Worm (Caenorhabditis elegans) whole organism, L4/young adult: Measurements from ENCODE around the gene gyf-1.

Experiments
- W03F9.2 ChIP-seq: fragments of 150-350 bp; optimal IDR thresholded peaks from 2 replicates; lab custom pipeline; 2014; ENCODE audit warnings: missing biosample characterization, missing genetic modification characterization
- him-1 ChIP-seq: sonication (generic microtip); optimal IDR thresholded peaks from 2 replicates; lab custom pipeline; 2016; ENCODE audit warnings: missing genotype, missing genetic modification reagents, missing genetic modification characterization, missing compliant biosample characterization

DNA sequence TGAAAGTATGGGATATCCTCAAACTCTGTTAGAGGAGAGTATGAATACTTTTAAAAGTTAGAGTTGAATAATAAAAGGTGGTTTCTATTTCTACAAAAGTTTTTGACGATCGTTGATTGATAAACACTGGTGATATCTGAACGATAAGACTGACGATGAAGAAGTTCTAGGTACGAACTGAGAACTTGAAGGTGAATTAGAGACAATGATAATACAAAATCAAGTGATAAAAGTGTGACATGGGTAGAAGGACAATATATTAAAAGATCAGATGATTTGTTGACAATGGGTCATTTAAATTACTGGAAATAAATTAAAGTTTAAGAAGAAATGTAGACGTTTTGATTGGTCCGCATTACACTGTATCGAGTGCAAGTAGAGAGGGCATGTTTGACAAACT, 11.4 kb downstream of the gyf-1 start, which contains the start of gene C18H9.5:
- TF ChIP-seq him-1 (tag; lab: Kevin White, UChicago) (no peak), W03F9.2 (tag; lab: Kevin White, UChicago) (no peak)
